Worm (Caenorhabditis elegans) whole organism, mixed stage, embryonic: Measurements from ENCODE around the gene srv-5.

Experiments used
- blmp-1 ChIP-seq: fragments of 150-350 bp; optimal IDR thresholded peaks from 2 replicates; lab custom pipeline; 2014; ENCODE audit warnings: missing biosample characterization, missing genetic modification characterization
- ceh-43 ChIP-seq: fragments of 200-800 bp; sonication (Bioruptor generic); optimal IDR thresholded peaks from 2 replicates; lab custom pipeline; 2018; ENCODE audit warnings: mild to moderate bottlenecking, missing genetic modification characterization, moderate library complexity, missing compliant biosample characterization
- mls-2 ChIP-seq: sonication (generic microtip); optimal IDR thresholded peaks from 2 replicates; lab custom pipeline; 2016; ENCODE audit warnings: mild to moderate bottlenecking, missing genetic modification characterization, moderate library complexity, missing compliant biosample characterization
- nhr-28 ChIP-seq: fragments of 150-350 bp; optimal IDR thresholded peaks from 2 replicates; lab custom pipeline; 2014; ENCODE audit warnings: missing biosample characterization, missing genetic modification characterization
- pha-4 ChIP-seq: fragments of 150-350 bp; optimal IDR thresholded peaks from 2 replicates; lab custom pipeline; 2018; ENCODE audit warnings: missing biosample characterization, missing genetic modification reagents, missing genetic modification characterization
- unc-62 ChIP-seq: fragments of 150-350 bp; optimal IDR thresholded peaks from 2 replicates; lab custom pipeline; 2014; ENCODE audit warnings: missing biosample characterization, missing genetic modification reagents, missing genetic modification characterization

DNA sequence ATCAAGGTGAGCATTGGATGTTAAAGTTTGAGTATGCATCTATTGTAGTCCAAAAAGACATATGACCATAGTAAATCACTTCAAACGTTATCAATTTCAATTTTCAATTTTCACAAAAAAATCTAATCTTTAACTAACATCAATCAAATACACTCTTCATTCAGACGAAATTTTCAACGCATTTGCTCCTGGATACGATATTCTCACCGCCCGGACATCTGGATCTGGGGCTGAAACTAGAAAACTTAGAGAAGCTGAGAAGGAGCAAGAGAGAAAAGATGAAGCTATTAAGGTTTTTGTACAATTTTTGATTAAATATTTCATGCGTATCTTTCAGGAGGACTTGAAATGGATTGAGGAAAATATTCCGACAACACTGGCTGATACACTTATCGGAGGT is 11.7 kb downstream of the srv-5 start:
- TF ChIP-seq blmp-1 (tag; lab: Kevin White, UChicago) (no peak), mls-2 (tag; lab: Kevin White, UChicago) (no peak), nhr-28 (tag; lab: Kevin White, UChicago) (no peak), pha-4 (tag; lab: Kevin White, UChicago) (no peak), ceh-43 (no peak), unc-62 (GFP tag; lab: Kevin White, UChicago) (no peak)
